Worm (Caenorhabditis elegans): ENCODE measurements around the gene Y55F3C.10.

Gene Y55F3C.10

ce11 chrIV:719351-719750, at the start of gene Y55F3C.10:
Gene Y55F3C.10, minus strand, starts transcription at chrIV:719451.
- TF ChIP-seq aha-1 (tag) (no peak), F26F4.8 (GFP tag; conservative IDR thresholded peaks at IDR 0.05) (no peak), unc-130 (GFP tag; optimal IDR thresholded peaks at IDR 0.05) (no peak), Y48G9A.11 (GFP tag; IDR thresholded peaks at IDR 0.05) (no peak)

DNA sequence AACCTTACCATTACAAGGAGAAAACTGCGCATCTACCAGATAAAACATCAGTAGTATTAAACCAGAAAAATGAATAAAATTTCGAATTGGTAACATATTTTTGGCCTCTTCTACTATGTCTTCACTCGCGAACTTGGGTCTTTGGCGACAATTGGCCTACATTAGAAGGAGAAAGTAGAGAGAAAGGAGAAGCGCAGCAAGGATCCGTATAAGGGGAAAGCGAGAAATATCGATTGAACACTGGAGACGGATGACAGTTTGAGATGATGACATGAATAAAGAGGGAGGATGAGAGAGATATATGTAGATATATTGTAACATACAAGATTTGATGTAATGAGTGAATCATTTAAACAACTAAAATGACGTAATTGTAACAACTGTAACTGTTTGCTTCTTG, 49.1 kb upstream of the Y55F3C.10 start, which contains the start of gene F56B3.2:
Gene F56B3.2 (minus strand): TSS at position 273 of the 400 bp plus-strand sequence.
- TF ChIP-seq R02D3.7 (tag; optimal IDR thresholded peaks at IDR 0.05) (no peak), aha-1 (tag) (peak; percentile 24), lsy-2 (tag; optimal IDR thresholded peaks at IDR 0.05) (no peak), ceh-28 (tag; optimal IDR thresholded peaks at IDR 0.05) (peak; percentile 32)

ce11 chrIV:763377-764063, 44.3 kb upstream of the Y55F3C.10 start, which contains the start of gene col-103:
Gene col-103, minus strand, starts transcription at chrIV:763678.
- no peak for TF ChIP-seq lin-1 (GFP tag; IDR thresholded peaks at IDR 0.05)
- no peak for TF ChIP-seq nhr-76 (tag; optimal IDR thresholded peaks at IDR 0.05)
- peak; percentile 93 for TF ChIP-seq ama-1 (optimal IDR thresholded peaks at IDR 0.05)
- no peak for TF ChIP-seq lin-38 (GFP tag; IDR thresholded peaks at IDR 0.05)
- peak; percentile 34 for TF ChIP-seq mes-2 (tag; optimal IDR thresholded peaks at IDR 0.05; ENCODE audit: poor library complexity, severe bottlenecking)
- TF ChIP-seq nhr-25 (tag; optimal IDR thresholded peaks at IDR 0.05; ENCODE audit: borderline replicate concordance, insufficient read depth), result peak; percentile 77
- no peak for TF ChIP-seq tag-97 (GFP tag; IDR thresholded peaks at IDR 0.05)
- TF ChIP-seq hlh-30 (tag; optimal IDR thresholded peaks at IDR 0.05; ENCODE audit: insufficient read depth), result no peak
- no peak for TF ChIP-seq F49E8.2 (tag; optimal IDR thresholded peaks at IDR 0.05; ENCODE audit: borderline replicate concordance)
- peak in 1 of 2 experiments; percentile 92 for TF ChIP-seq unc-62 (GFP tag; optimal IDR thresholded peaks at IDR 0.05 in 1 of 2)
- no peak for TF ChIP-seq unc-62 (tag; optimal IDR thresholded peaks at IDR 0.05)
- TF ChIP-seq ceh-28 (tag; optimal IDR thresholded peaks at IDR 0.05), result no peak
- no peak for TF ChIP-seq F26F4.8 (GFP tag; conservative IDR thresholded peaks at IDR 0.05)
- peak; percentile 19 for TF ChIP-seq mep-1 (tag; optimal IDR thresholded peaks at IDR 0.05)
- no peak for TF ChIP-seq nhr-102 (tag; optimal IDR thresholded peaks at IDR 0.05)
- TF ChIP-seq lin-15B (tag; optimal IDR thresholded peaks at IDR 0.05), result no peak
- no peak for TF ChIP-seq ztf-7 (tag; optimal IDR thresholded peaks at IDR 0.05)
- TF ChIP-seq saeg-2 (GFP tag; IDR thresholded peaks at IDR 0.05), result no peak
- no peak for TF ChIP-seq daf-19 (GFP tag; conservative IDR thresholded peaks at IDR 0.05)
- TF ChIP-seq set-16 (GFP tag; IDR thresholded peaks at IDR 0.05), result no peak
- peak in 1 of 2 experiments; percentile 21 for TF ChIP-seq lsy-2 (tag; optimal IDR thresholded peaks at IDR 0.05)
- TF ChIP-seq nhr-28 (tag; optimal IDR thresholded peaks at IDR 0.05), result peak; percentile 51

- TF ChIP-seq set-16 (GFP tag; IDR thresholded peaks at IDR 0.05), result peak; percentile 96
- no peak for TF ChIP-seq lim-7 (GFP tag; IDR thresholded peaks at IDR 0.05)
- no peak for TF ChIP-seq ztf-7 (tag; optimal IDR thresholded peaks at IDR 0.05)
- no peak for TF ChIP-seq Y75B8A.6 (GFP tag; IDR thresholded peaks at IDR 0.05)
- TF ChIP-seq ZK546.5 (tag; optimal IDR thresholded peaks at IDR 0.05), result no peak
- TF ChIP-seq F44E2.7 (GFP tag; IDR thresholded peaks at IDR 0.05), result no peak
- TF ChIP-seq hif-1 (tag; optimal IDR thresholded peaks at IDR 0.05), result no peak
- TF ChIP-seq lin-38 (GFP tag; IDR thresholded peaks at IDR 0.05), result 0 out of 2 replicates have a peak, but pooled peaks have one; percentile 9
- no peak for TF ChIP-seq nhr-25 (tag; optimal IDR thresholded peaks at IDR 0.05; ENCODE audit: borderline replicate concordance, insufficient read depth)
- TF ChIP-seq egl-27 (tag; optimal IDR thresholded peaks at IDR 0.05), result no peak
Observed at ce11 chrIV:762486-763376, 43.5 kb upstream of the Y55F3C.10 start.

Data from whole organism, L4 larva.